Worm (Caenorhabditis elegans): ENCODE data around the gene lst-2.

The lst-2 gene

DNA sequence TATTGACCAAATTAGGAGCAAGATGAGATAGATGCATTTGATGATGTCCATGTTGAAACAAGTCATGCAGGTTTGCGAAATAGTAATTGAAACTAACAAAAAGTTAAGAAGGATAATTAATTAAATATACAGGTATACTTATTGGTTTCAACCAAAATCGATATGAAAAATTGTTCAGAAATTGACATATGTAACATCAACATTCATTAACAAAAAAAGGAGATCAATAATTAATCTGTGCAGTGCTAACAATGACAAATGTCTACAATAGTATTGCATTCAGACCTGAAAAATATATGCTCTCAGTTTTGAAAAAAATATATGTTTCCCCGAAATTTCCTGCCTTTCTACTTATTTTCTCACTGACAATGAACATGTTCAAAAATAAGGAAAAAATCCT is 14.4 kb downstream of the lst-2 start, which contains the start of gene R160.4:
TSS of gene R160.4 (minus strand) at position 101 of the 400 bp plus-strand sequence.
- TF ChIP-seq ceh-58 (GFP tag; IDR thresholded peaks at IDR 0.05) (no peak), C17E4.6 (GFP tag; IDR thresholded peaks at IDR 0.05) (no peak), mes-4 (tag; optimal IDR thresholded peaks at IDR 0.05) (no peak), egl-18 (GFP tag; IDR thresholded peaks at IDR 0.05) (no peak), bed-2 (GFP tag; IDR thresholded peaks at IDR 0.05) (no peak), nhr-90 (tag; optimal IDR thresholded peaks at IDR 0.05) (no peak), attf-5 (GFP tag; optimal IDR thresholded peaks at IDR 0.05) (no peak), nfya-2 (GFP tag; IDR thresholded peaks at IDR 0.05) (no peak), K12H6.12 (tag; optimal IDR thresholded peaks at IDR 0.05) (no peak), mcd-1 (GFP tag; IDR thresholded peaks at IDR 0.05) (no peak), T26A5.8 (tag; optimal IDR thresholded peaks at IDR 0.05) (no peak), B0035.1 (tag; optimal IDR thresholded peaks at IDR 0.05) (no peak), fkh-3 (tag; optimal IDR thresholded peaks at IDR 0.05) (no peak), bed-1 (GFP tag; IDR thresholded peaks at IDR 0.05) (no peak), mel-28 (tag; optimal IDR thresholded peaks at IDR 0.05; ENCODE audit: borderline replicate concordance) (no peak), Y67H2A.10 (GFP tag; conservative IDR thresholded peaks at IDR 0.05) (no peak)

DNA sequence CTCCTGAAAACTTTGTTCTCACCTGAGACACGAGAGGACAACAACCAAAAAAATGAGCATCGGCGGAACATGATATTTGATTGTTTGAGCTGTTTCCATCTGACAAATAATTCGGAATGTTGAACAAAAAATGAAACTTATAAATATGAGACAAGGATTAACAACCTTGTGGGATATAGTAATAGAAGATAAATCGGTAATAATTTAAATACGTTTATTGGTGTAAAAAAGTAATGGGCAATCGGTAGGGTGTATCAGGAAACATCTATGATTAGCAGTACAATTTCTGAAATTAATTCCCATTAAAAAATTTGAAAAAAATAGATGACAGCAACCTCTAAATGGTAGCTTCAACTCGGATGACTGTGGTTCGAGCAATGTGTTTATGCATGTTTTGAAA is 15.8 kb downstream of the lst-2 start, which contains the start of gene R160.10:
TSS of gene R160.10 (minus strand) at position 101 of the 400 bp plus-strand sequence.
- TF ChIP-seq F33H1.4 (GFP tag; IDR thresholded peaks at IDR 0.05): no peak
- TF ChIP-seq madf-10 (tag; optimal IDR thresholded peaks at IDR 0.05): no peak
- TF ChIP-seq hmg-1.2 (GFP tag; IDR thresholded peaks at IDR 0.05): no peak
- no peak for TF ChIP-seq F37B4.10 (GFP tag; IDR thresholded peaks at IDR 0.05)
- TF ChIP-seq nfya-2 (GFP tag; IDR thresholded peaks at IDR 0.05): no peak
- TF ChIP-seq attf-5 (GFP tag; optimal IDR thresholded peaks at IDR 0.05): no peak
- TF ChIP-seq hlh-26 (GFP tag; conservative IDR thresholded peaks at IDR 0.05): no peak
- TF ChIP-seq D2030.7 (GFP tag; IDR thresholded peaks at IDR 0.05): no peak
- TF ChIP-seq sdz-38 (tag; optimal IDR thresholded peaks at IDR 0.05): no peak
- TF ChIP-seq unc-62 (GFP tag; optimal IDR thresholded peaks at IDR 0.05): no peak
- no peak for TF ChIP-seq ceh-91 (GFP tag; IDR thresholded peaks at IDR 0.05)
- no peak for TF ChIP-seq lin-54 (GFP tag; optimal IDR thresholded peaks at IDR 0.05)
- no peak for TF ChIP-seq repo-1 (tag; optimal IDR thresholded peaks at IDR 0.05)
- TF ChIP-seq xnd-1 (tag; optimal IDR thresholded peaks at IDR 0.05): no peak

DNA sequence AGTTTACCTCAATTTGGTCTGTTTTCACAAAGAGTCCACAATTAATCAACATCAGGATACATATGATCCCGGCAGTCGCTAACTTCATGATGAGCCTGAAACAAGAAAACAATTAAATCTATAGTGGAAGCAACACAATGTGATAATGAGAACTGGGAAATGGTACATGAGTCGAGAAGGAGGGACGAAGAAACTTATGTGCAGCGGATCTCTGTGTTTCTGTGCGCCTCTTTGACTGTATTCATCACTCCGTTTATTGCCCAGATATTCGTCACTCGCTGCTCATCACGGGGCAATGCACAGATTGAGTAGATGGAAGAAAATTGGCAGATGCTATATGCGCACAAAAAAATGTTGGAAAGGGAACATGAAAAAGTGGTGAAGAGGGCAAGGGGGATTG is 16.9 kb downstream of the lst-2 start, which contains the start of gene R160.3:
TSS of gene R160.3 (minus strand) at position 101 of the 400 bp plus-strand sequence.
- TF ChIP-seq Y79H2A.3 (GFP tag; conservative IDR thresholded peaks at IDR 0.05): no peak
- TF ChIP-seq dpl-1 (GFP tag; optimal IDR thresholded peaks at IDR 0.05): no peak
- TF ChIP-seq ceh-58 (GFP tag; IDR thresholded peaks at IDR 0.05): no peak
- TF ChIP-seq nfyb-1 (GFP tag; IDR thresholded peaks at IDR 0.05): no peak
- no peak for TF ChIP-seq ZK185.1 (tag; optimal IDR thresholded peaks at IDR 0.05; ENCODE audit: poor library complexity, severe bottlenecking)
- no peak for TF ChIP-seq ztf-6 (GFP tag; IDR thresholded peaks at IDR 0.05)
- no peak for TF ChIP-seq aptf-2 (GFP tag; conservative IDR thresholded peaks at IDR 0.05)
- no peak for TF ChIP-seq F22D6.2 (tag; optimal IDR thresholded peaks at IDR 0.05)
- TF ChIP-seq zfh-2 (GFP tag; conservative IDR thresholded peaks at IDR 0.05): no peak
- no peak for TF ChIP-seq akir-1 (GFP tag; optimal IDR thresholded peaks at IDR 0.05)
- TF ChIP-seq F37B4.10 (GFP tag; IDR thresholded peaks at IDR 0.05): no peak
- no peak for TF ChIP-seq ceh-79 (tag; optimal IDR thresholded peaks at IDR 0.05)
- no peak for TF ChIP-seq him-1 (tag; optimal IDR thresholded peaks at IDR 0.05)
- no peak for TF ChIP-seq somi-1 (GFP tag; optimal IDR thresholded peaks at IDR 0.05)

Measured in whole organism, young adult.